Fruit fly (Drosophila melanogaster): ENCODE data around the gene tzn.

Gene tzn

DNA sequence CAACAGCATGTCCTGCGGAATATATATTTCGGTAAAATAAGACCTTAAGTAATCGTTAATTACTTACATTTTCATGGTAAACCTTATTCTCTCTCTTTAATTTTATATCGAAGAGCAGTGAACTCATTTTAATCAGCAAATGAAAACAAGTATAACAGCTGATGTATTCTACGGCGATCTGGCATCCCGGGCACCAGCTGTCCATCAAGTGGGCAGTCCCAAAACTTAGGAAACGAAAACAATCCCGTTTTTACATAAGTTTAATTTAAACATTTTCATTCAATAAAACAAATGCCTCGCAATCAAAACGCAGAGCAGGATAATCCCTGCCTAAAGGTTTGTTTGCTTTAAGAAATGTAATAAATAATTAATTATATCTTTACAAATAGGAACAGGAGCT is 29.1 kb upstream of the tzn start, which contains the start of the genes CG4074 and CG4186:
Gene CG4074 (minus strand): TSS at position 151 of the 400 bp plus-strand sequence.
Gene CG4186 (plus strand): TSS at position 237 of the 400 bp plus-strand sequence.
- TF ChIP-seq seq (GFP tag; IDR thresholded peaks at IDR 0.05): no peak
- no peak for TF ChIP-seq maf-S (GFP tag; optimal IDR thresholded peaks at IDR 0.05)
- TF ChIP-seq CG8924 (tag; optimal IDR thresholded peaks at IDR 0.05): peak; percentile 4
- peak; percentile 35 for TF ChIP-seq CG17568 (GFP tag; optimal IDR thresholded peaks at IDR 0.05)
- TF ChIP-seq btn (GFP tag; optimal IDR thresholded peaks at IDR 0.05): no peak
- no peak for TF ChIP-seq CG4854 (GFP tag; optimal IDR thresholded peaks at IDR 0.05)
- no peak for TF ChIP-seq scrt (GFP tag; optimal IDR thresholded peaks at IDR 0.05)
- TF ChIP-seq CG9727 (GFP tag; optimal IDR thresholded peaks at IDR 0.05): no peak
- peak; percentile 45; the same call in 1 of the 2 replicates for TF ChIP-seq hbn (GFP tag; IDR thresholded peaks at IDR 0.05; ENCODE audit: partially characterized antibody)
- TF ChIP-seq HLH3B (GFP tag; IDR thresholded peaks at IDR 0.05): no peak
- TF ChIP-seq gro (GFP tag; optimal IDR thresholded peaks at IDR 0.05): peak; percentile 22
- TF ChIP-seq NC2α (GFP tag; optimal IDR thresholded peaks at IDR 0.05): no peak
- peak; percentile 8 for TF ChIP-seq nmo (GFP tag; optimal IDR thresholded peaks at IDR 0.05)
- TF ChIP-seq CG10543 (GFP tag; optimal IDR thresholded peaks at IDR 0.05): no peak
- no peak for TF ChIP-seq CG6175 (GFP tag; IDR thresholded peaks at IDR 0.05)
- TF ChIP-seq CG13287 (GFP tag; IDR thresholded peaks at IDR 0.05; ENCODE audit: partially characterized antibody): peak; percentile 62
- no peak for TF ChIP-seq CG18599 (GFP tag; optimal IDR thresholded peaks at IDR 0.05)
- TF ChIP-seq PHDP (tag; optimal IDR thresholded peaks at IDR 0.05): no peak
- no peak for TF ChIP-seq CG18011 (GFP tag; optimal IDR thresholded peaks at IDR 0.05)
- TF ChIP-seq Abd-B (GFP tag; optimal IDR thresholded peaks at IDR 0.05): no peak
- peak; percentile 27 for TF ChIP-seq CG14710 (tag; optimal IDR thresholded peaks at IDR 0.05)
- peak; percentile 68 for TF ChIP-seq Ets97D (GFP tag; optimal IDR thresholded peaks at IDR 0.05)
- TF ChIP-seq Optix (GFP tag; IDR thresholded peaks at IDR 0.05): no peak
- no peak for TF ChIP-seq Deaf1 (tag; optimal IDR thresholded peaks at IDR 0.05)
- no peak for TF ChIP-seq Meics (GFP tag; optimal IDR thresholded peaks at IDR 0.05)
- peak; percentile 5 for TF ChIP-seq CG13424 (tag; optimal IDR thresholded peaks at IDR 0.05)
- peak; percentile 94 to 99 for TF ChIP-seq crp (GFP tag; optimal IDR thresholded peaks at IDR 0.05)
- no peak for TF ChIP-seq ind (GFP tag; optimal IDR thresholded peaks at IDR 0.05)
- no peak for TF ChIP-seq pnt (GFP tag; optimal IDR thresholded peaks at IDR 0.05)
- 0 out of 2 replicates have a peak, but pooled peaks have one; percentile 27 for TF ChIP-seq unc-4 (GFP tag; IDR thresholded peaks at IDR 0.05; ENCODE audit: partially characterized antibody)
- no peak for TF ChIP-seq Hmx (GFP tag; optimal IDR thresholded peaks at IDR 0.05)
- TF ChIP-seq CG2199 (GFP tag; IDR thresholded peaks at IDR 0.05): no peak
- no peak for TF ChIP-seq Drgx (GFP tag; IDR thresholded peaks at IDR 0.05)
- no peak for TF ChIP-seq CG4820 (GFP tag; optimal IDR thresholded peaks at IDR 0.05)
- TF ChIP-seq Kr (GFP tag; optimal IDR thresholded peaks at IDR 0.05): no peak
- no peak for TF ChIP-seq lab (GFP tag; optimal IDR thresholded peaks at IDR 0.05)
- no peak for TF ChIP-seq CG7556 (GFP tag; optimal IDR thresholded peaks at IDR 0.05)
- TF ChIP-seq CG17361 (GFP tag; IDR thresholded peaks at IDR 0.05): no peak
- no peak for TF ChIP-seq sd (tag; optimal IDR thresholded peaks at IDR 0.05)
- peak; percentile 35 for TF ChIP-seq Scr (GFP tag; IDR thresholded peaks at IDR 0.05; ENCODE audit: partially characterized antibody)
- TF ChIP-seq CG9817 (tag; optimal IDR thresholded peaks at IDR 0.05): no peak
- no peak for TF ChIP-seq zf30C (GFP tag; optimal IDR thresholded peaks at IDR 0.05)
- TF ChIP-seq CG4360 (GFP tag; IDR thresholded peaks at IDR 0.05): no peak
- TF ChIP-seq Fer3 (tag; optimal IDR thresholded peaks at IDR 0.05): no peak
- no peak for TF ChIP-seq pb (GFP tag; optimal IDR thresholded peaks at IDR 0.05)
- TF ChIP-seq ranshi (GFP tag; IDR thresholded peaks at IDR 0.05): no peak
- no peak for TF ChIP-seq H2.0 (GFP tag; IDR thresholded peaks at IDR 0.05)
- TF ChIP-seq CG10209 (GFP tag; optimal IDR thresholded peaks at IDR 0.05): no peak
- TF ChIP-seq Tbp (GFP tag; optimal IDR thresholded peaks at IDR 0.05): no peak
- TF ChIP-seq CG8359 (GFP tag; optimal IDR thresholded peaks at IDR 0.05; ENCODE audit: borderline replicate concordance): no peak
- TF ChIP-seq CG3281 (GFP tag; optimal IDR thresholded peaks at IDR 0.05): peak; percentile 28
